Fruit fly (Drosophila melanogaster) whole organism, embryonic: ENCODE data around the gene Cdc5.
A peak's percentile ranks its signal among the peaks of the same experiment; 100 is the strongest.

Source experiments
- BEAF-32 ChIP-seq: fragments of 200-800 bp; sonication (Bioruptor generic); optimal IDR thresholded peaks from 3 replicates; lab custom pipeline; 2017; ENCODE audit warnings: missing biosample characterization, missing genetic modification characterization, mild to moderate bottlenecking, moderate library complexity, missing genetic modification reagents
- BtbVII ChIP-seq: fragments of 200-800 bp; sonication (Bioruptor generic); optimal IDR thresholded peaks from 3 replicates; lab custom pipeline; 2017; ENCODE audit warnings: missing biosample characterization, mild to moderate bottlenecking, missing genetic modification characterization
- CG11696 ChIP-seq: fragments of 200-800 bp; sonication (Bioruptor generic); IDR thresholded peaks from 2 replicates; pipeline ENCODE4 v1.3.6; 2022; ENCODE audit warnings: missing biosample characterization, missing genetic modification characterization
- CG12219 ChIP-seq: fragments of 200-800 bp; sonication (Bioruptor generic); optimal IDR thresholded peaks from 3 replicates; lab custom pipeline; 2018; ENCODE audit warnings: missing biosample characterization, mild to moderate bottlenecking, missing genetic modification characterization
- CG12299 ChIP-seq: fragments of 200-800 bp; sonication (Bioruptor generic); optimal IDR thresholded peaks from 2 replicates; lab custom pipeline; 2018; ENCODE audit warnings: missing biosample characterization, mild to moderate bottlenecking, missing genetic modification characterization
- CG12744 ChIP-seq: fragments of 200-800 bp; sonication (Bioruptor generic); optimal IDR thresholded peaks from 2 replicates; lab custom pipeline; 2016; ENCODE audit warnings: missing biosample characterization, missing genetic modification characterization
- CG13296 ChIP-seq: fragments of 200-800 bp; sonication (Bioruptor generic); optimal IDR thresholded peaks from 3 replicates; lab custom pipeline; 2018; ENCODE audit warnings: missing biosample characterization, mild to moderate bottlenecking, missing genetic modification characterization
- CG14050 ChIP-seq: fragments of 200-800 bp; sonication (Bioruptor generic); IDR thresholded peaks from 3 replicates; pipeline ENCODE4 v1.3.6; 2022; ENCODE audit warnings: missing biosample characterization, missing genetic modification characterization
- CG15073 ChIP-seq: fragments of 200-800 bp; sonication (Bioruptor generic); optimal IDR thresholded peaks from 2 replicates; lab custom pipeline; 2016; ENCODE audit warnings: missing biosample characterization, missing genetic modification characterization
- CG17829 ChIP-seq: fragments of 200-800 bp; optimal IDR thresholded peaks from 2 replicates; lab custom pipeline; 2019; ENCODE audit warnings: missing biosample characterization, mild to moderate bottlenecking, missing genetic modification characterization, moderate library complexity
- CG17912 ChIP-seq: fragments of 200-800 bp; sonication (Bioruptor generic); optimal IDR thresholded peaks from 2 replicates; lab custom pipeline; 2018; ENCODE audit warnings: missing biosample characterization, mild to moderate bottlenecking, missing genetic modification characterization
- CG1792 ChIP-seq: fragments of 200-800 bp; sonication (Bioruptor generic); optimal IDR thresholded peaks from 2 replicates; lab custom pipeline; 2016; ENCODE audit warnings: missing biosample characterization, missing genetic modification characterization
- CG32532 ChIP-seq: fragments of 200-800 bp; sonication (Bioruptor generic); IDR thresholded peaks from 2 replicates; pipeline ENCODE4 v1.3.6; 2022; ENCODE audit warnings: missing biosample characterization, missing genetic modification characterization
- CG33213 ChIP-seq: fragments of 200-800 bp; sonication (Bioruptor generic); optimal IDR thresholded peaks from 3 replicates; lab custom pipeline; 2016; ENCODE audit warnings: missing biosample characterization, missing genetic modification characterization
- CG34422 ChIP-seq: fragments of 200-800 bp; sonication (Bioruptor generic); IDR thresholded peaks from 3 replicates; pipeline ENCODE4 v1.3.6; 2022; ENCODE audit warnings: missing biosample characterization, missing genetic modification characterization
- CG3995 ChIP-seq: fragments of 200-800 bp; sonication (Bioruptor generic); optimal IDR thresholded peaks from 3 replicates; lab custom pipeline; 2016; ENCODE audit warnings: missing biosample characterization, missing genetic modification characterization
- CG6175 ChIP-seq: fragments of 200-800 bp; sonication (Bioruptor generic); IDR thresholded peaks from 3 replicates; pipeline ENCODE4 v1.3.6; 2022; ENCODE audit warnings: missing biosample characterization, missing genetic modification characterization
- CG6654 ChIP-seq: fragments of 200-800 bp; sonication (Bioruptor generic); optimal IDR thresholded peaks from 2 replicates; lab custom pipeline; 2017; ENCODE audit warnings: missing biosample characterization, mild to moderate bottlenecking, missing genetic modification characterization
- CG7839 ChIP-seq: fragments of 200-800 bp; sonication (Bioruptor generic); optimal IDR thresholded peaks from 3 replicates; lab custom pipeline; 2018; ENCODE audit warnings: missing biosample characterization, mild to moderate bottlenecking, missing genetic modification characterization, moderate library complexity
- CG7963 ChIP-seq: fragments of 200-800 bp; sonication (Bioruptor generic); IDR thresholded peaks from 3 replicates; pipeline ENCODE4 v1.3.6; 2022; ENCODE audit warnings: missing biosample characterization, missing genetic modification characterization; ENCODE audit not compliant: partially characterized antibody
- CG8478 ChIP-seq: fragments of >200 bp; optimal IDR thresholded peaks from 2 replicates; lab custom pipeline; 2018
- CG8924 ChIP-seq: fragments of 200-800 bp; optimal IDR thresholded peaks from 3 replicates; lab custom pipeline; 2019; ENCODE audit warnings: missing biosample characterization, mild to moderate bottlenecking, missing genetic modification characterization, moderate library complexity
- CG9215 ChIP-seq: fragments of 200-800 bp; sonication (Bioruptor generic); IDR thresholded peaks from 2 replicates; pipeline ENCODE4 v1.3.6; 2022; ENCODE audit warnings: missing biosample characterization, missing genetic modification characterization
- CG9437 ChIP-seq: fragments of 200-800 bp; sonication (Bioruptor generic); optimal IDR thresholded peaks from 2 replicates; lab custom pipeline; 2018; ENCODE audit warnings: missing biosample characterization, mild to moderate bottlenecking, missing genetic modification characterization
- CG9609 ChIP-seq: fragments of 200-800 bp; sonication (Bioruptor generic); optimal IDR thresholded peaks from 3 replicates; lab custom pipeline; 2016; ENCODE audit warnings: missing biosample characterization, missing genetic modification characterization
- Dip2 ChIP-seq: fragments of 200-800 bp; sonication (Bioruptor generic); IDR thresholded peaks from 2 replicates; pipeline ENCODE4 v1.3.6; 2022; ENCODE audit warnings: missing biosample characterization, missing genetic modification characterization
- E2f1 ChIP-seq: fragments of 200-800 bp; sonication (Bioruptor generic); IDR thresholded peaks from 2 replicates; pipeline ENCODE4 v1.3.6; 2022; ENCODE audit warnings: missing biosample characterization, missing genetic modification characterization
- E2f2 ChIP-seq: fragments of 200-800 bp; sonication (Bioruptor generic); IDR thresholded peaks from 2 replicates; pipeline ENCODE4 v1.3.6; 2022; ENCODE audit warnings: missing biosample characterization, missing genetic modification characterization
- HLH3B ChIP-seq: fragments of 200-800 bp; sonication (Bioruptor generic); IDR thresholded peaks from 2 replicates; pipeline ENCODE4 v1.3.6; 2022; ENCODE audit warnings: missing biosample characterization, missing genetic modification characterization
- Hmr ChIP-seq: fragments of 200-800 bp; sonication (Bioruptor generic); optimal IDR thresholded peaks from 3 replicates; lab custom pipeline; 2017; ENCODE audit warnings: mild to moderate bottlenecking, missing biosample characterization, missing genetic modification reagents, missing genetic modification characterization
- Mrtf ChIP-seq: fragments of 200-800 bp; sonication (Bioruptor generic); IDR thresholded peaks from 3 replicates; pipeline ENCODE4 v1.3.6; 2022; ENCODE audit warnings: missing biosample characterization, missing genetic modification characterization
- Usf ChIP-seq: fragments of 200-800 bp; sonication (Bioruptor generic); optimal IDR thresholded peaks from 2 replicates; lab custom pipeline; 2017; ENCODE audit warnings: missing genotype, missing biosample characterization, missing genetic modification characterization
- ap ChIP-seq: fragments of 200-800 bp; sonication (Bioruptor generic); IDR thresholded peaks from 2 replicates; pipeline ENCODE4 v1.3.6; 2022; ENCODE audit warnings: missing biosample characterization, missing genetic modification characterization
- ash1 ChIP-seq: fragments of 200-800 bp; sonication (Bioruptor generic); optimal IDR thresholded peaks from 2 replicates; lab custom pipeline; 2018; ENCODE audit warnings: missing biosample characterization, mild to moderate bottlenecking, missing genetic modification characterization
- ato ChIP-seq: fragments of 200-800 bp; sonication (Bioruptor generic); IDR thresholded peaks from 2 replicates; pipeline ENCODE4 v1.3.6; 2022; ENCODE audit warnings: missing biosample characterization, missing genetic modification characterization; ENCODE audit not compliant: partially characterized antibody
- cad ChIP-seq: fragments of >200 bp; optimal IDR thresholded peaks from 2 replicates; lab custom pipeline; 2017; ENCODE audit warnings: missing biosample characterization, missing genetic modification characterization
- caup ChIP-seq: fragments of 200-800 bp; sonication (Bioruptor generic); optimal IDR thresholded peaks from 3 replicates; lab custom pipeline; 2017; ENCODE audit warnings: missing biosample characterization, mild to moderate bottlenecking, missing genetic modification characterization, moderate library complexity; ENCODE audit not compliant: severe bottlenecking
- crp ChIP-seq, 2 experiments: fragments of 200-800 bp; sonication (Bioruptor generic); optimal IDR thresholded peaks; 2 replicates in 1 of 2; 3 replicates in 1 of 2; lab custom pipeline; 2017; ENCODE audit warnings: missing biosample characterization in 2 of 2, missing genetic modification characterization in 2 of 2, mild to moderate bottlenecking in 1 of 2, moderate library complexity in 1 of 2
- fd102C ChIP-seq: fragments of 200-800 bp; sonication (Bioruptor generic); optimal IDR thresholded peaks from 2 replicates; lab custom pipeline; 2018; ENCODE audit warnings: missing biosample characterization, mild to moderate bottlenecking, missing genetic modification characterization, moderate library complexity
- gro ChIP-seq: fragments of 200-800 bp; sonication (Bioruptor generic); optimal IDR thresholded peaks from 2 replicates; lab custom pipeline; 2016; ENCODE audit warnings: missing biosample characterization, missing genetic modification characterization
- lab ChIP-seq: fragments of 200-800 bp; sonication (Bioruptor generic); optimal IDR thresholded peaks from 3 replicates; lab custom pipeline; 2017; ENCODE audit warnings: missing biosample characterization, missing genetic modification characterization, mild to moderate bottlenecking, moderate library complexity, missing genetic modification reagents
- maf-S ChIP-seq: fragments of 200-800 bp; sonication (Bioruptor generic); optimal IDR thresholded peaks from 2 replicates; lab custom pipeline; 2016; ENCODE audit warnings: missing biosample characterization, missing genetic modification characterization
- nau ChIP-seq: fragments of 200-800 bp; sonication (Bioruptor generic); optimal IDR thresholded peaks from 3 replicates; lab custom pipeline; 2017; ENCODE audit warnings: missing biosample characterization, mild to moderate bottlenecking, missing genetic modification characterization, missing genetic modification reagents
- odd ChIP-seq: fragments of 200-800 bp; sonication (Bioruptor generic); optimal IDR thresholded peaks from 2 replicates; lab custom pipeline; 2017; ENCODE audit warnings: missing biosample characterization, mild to moderate bottlenecking, missing genetic modification characterization
- pb ChIP-seq: fragments of 200-800 bp; sonication (Bioruptor generic); optimal IDR thresholded peaks from 3 replicates; lab custom pipeline; 2016; ENCODE audit warnings: missing biosample characterization, missing genetic modification characterization
- schlank ChIP-seq: fragments of 200-800 bp; sonication (Bioruptor generic); optimal IDR thresholded peaks from 2 replicates; lab custom pipeline; 2018; ENCODE audit warnings: missing biosample characterization, mild to moderate bottlenecking, missing genetic modification characterization
- slou ChIP-seq: fragments of 200-800 bp; sonication (Bioruptor generic); optimal IDR thresholded peaks from 3 replicates; lab custom pipeline; 2016; ENCODE audit warnings: missing biosample characterization, missing genetic modification characterization
- sr ChIP-seq: fragments of 200-800 bp; sonication (Bioruptor generic); IDR thresholded peaks from 3 replicates; pipeline ENCODE4 v1.3.6; 2022; ENCODE audit warnings: missing biosample characterization, missing genetic modification characterization
- zfh1 ChIP-seq: fragments of 200-800 bp; sonication (Bioruptor generic); IDR thresholded peaks from 3 replicates; pipeline ENCODE4 v1.3.6; 2022; ENCODE audit warnings: missing biosample characterization, missing genetic modification characterization

Gene Cdc5

DNA sequence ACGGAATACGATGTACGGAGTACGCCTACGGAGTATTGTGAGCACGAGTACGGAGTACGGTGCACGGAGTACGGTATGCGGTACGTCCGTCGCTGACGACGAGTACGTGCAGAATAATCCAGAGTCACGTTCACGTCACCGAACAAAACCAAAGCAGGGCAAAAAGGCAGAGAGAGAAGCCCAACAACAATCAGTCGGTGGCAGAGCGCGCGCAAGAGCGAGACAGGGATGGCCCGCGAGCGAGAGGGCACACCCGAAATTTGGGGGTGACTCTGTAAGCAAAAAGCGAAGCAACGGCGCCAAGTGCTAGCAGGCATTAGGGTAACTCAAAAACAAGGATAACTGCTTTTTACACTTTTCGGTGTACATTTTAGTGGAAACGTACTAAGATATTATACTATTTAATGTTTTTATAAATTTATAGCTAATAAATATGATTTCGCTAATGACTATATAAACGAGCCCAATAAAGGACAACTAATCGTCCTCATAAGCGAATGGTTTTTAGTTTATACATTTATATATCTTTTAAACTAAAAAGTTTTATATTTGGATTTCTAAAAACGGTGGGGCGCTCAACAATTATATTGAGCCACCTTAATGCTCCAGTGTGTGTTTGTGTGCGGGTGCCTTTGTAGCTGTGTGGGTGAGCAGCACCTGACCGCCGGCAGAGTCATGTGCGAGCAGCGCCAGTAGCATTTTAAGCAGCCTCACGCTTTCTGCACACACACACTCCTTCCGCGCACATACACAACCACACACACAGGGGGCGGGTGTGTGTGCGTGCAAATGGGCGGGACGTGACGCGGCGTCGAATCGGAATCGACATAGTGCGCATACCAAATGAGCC lies 16.3 kb upstream of the Cdc5 start (continued):
- TF ChIP-seq gro (GFP tag; lab: Kevin White, UChicago), result no peak
- TF ChIP-seq CG12219 (GFP tag; lab: Kevin White, UChicago), result peak; percentile 73
- peak; percentile 94 for TF ChIP-seq CG7839
- TF ChIP-seq E2f2 (GFP tag; lab: Robert Waterston, UW), result peak; percentile 62
- TF ChIP-seq BtbVII (GFP tag; lab: Kevin White, UChicago), result peak; percentile 96
- peak; percentile 81 for TF ChIP-seq CG6654
- TF ChIP-seq CG13296, result peak; percentile 96
- TF ChIP-seq CG1792 (GFP tag; lab: Kevin White, UChicago), result no peak
- TF ChIP-seq CG15073 (GFP tag; lab: Kevin White, UChicago), result no peak
- peak; percentile 96 for TF ChIP-seq Hmr (GFP tag; lab: Kevin White, UChicago)
- peak; percentile 42 for TF ChIP-seq CG3995
- TF ChIP-seq CG6175, result 0 out of 3 replicates have a peak, but pooled peaks have one; percentile 39
- TF ChIP-seq Usf, result peak; percentile 75
- peak; percentile 90 for TF ChIP-seq caup (GFP tag; lab: Kevin White, UChicago)
- TF ChIP-seq maf-S, result no peak
- TF ChIP-seq ato, result no peak; the same call in 1 of the 2 replicates
- peak; percentile 38; the same call in 1 of the 3 replicates for TF ChIP-seq Mrtf (GFP tag; lab: Robert Waterston, UW)
- TF ChIP-seq CG12299, result peak; percentile 92
- TF ChIP-seq CG8924 (tag; lab: Kevin White, UChicago), result peak; percentile 95
- TF ChIP-seq zfh1, result peak; percentile 78
- no peak for TF ChIP-seq CG33213 (GFP tag; lab: Kevin White, UChicago)
- no peak for TF ChIP-seq sr
- no peak for TF ChIP-seq CG34422
- no peak for TF ChIP-seq ash1
- peak; percentile 65 for TF ChIP-seq schlank
- peak; percentile 79 for TF ChIP-seq CG9437 (GFP tag; lab: Kevin White, UChicago)
- TF ChIP-seq nau (GFP tag; lab: Kevin White, UChicago), result peak; percentile 85
- TF ChIP-seq CG17829 (tag; lab: Kevin White, UChicago), result peak; percentile 93
- TF ChIP-seq CG12744 (GFP tag; lab: Kevin White, UChicago), result no peak
- TF ChIP-seq pb, result no peak
- TF ChIP-seq slou (GFP tag; lab: Kevin White, UChicago), result peak; percentile 44
- TF ChIP-seq HLH3B (GFP tag; lab: Robert Waterston, UW), result peak; percentile 76
- no peak for TF ChIP-seq CG9609 (GFP tag; lab: Kevin White, UChicago)
- TF ChIP-seq CG32532 (GFP tag; lab: Robert Waterston, UW), result peak; percentile 80
- peak; percentile 92 for TF ChIP-seq odd (GFP tag; lab: Kevin White, UChicago)
- no peak for TF ChIP-seq BEAF-32 (GFP tag; lab: Kevin White, UChicago)
- TF ChIP-seq CG11696 (GFP tag; lab: Robert Waterston, UW), result peak; percentile 50; the same call in 1 of the 2 replicates
- TF ChIP-seq ap (GFP tag; lab: Robert Waterston, UW), result peak; percentile 74
- peak; percentile 54 for TF ChIP-seq CG9215 (GFP tag; lab: Robert Waterston, UW)
- no peak for TF ChIP-seq Dip2 (GFP tag; lab: Robert Waterston, UW)
- peak; percentile 56; the same call in 1 of the 2 replicates for TF ChIP-seq E2f1
- peak; percentile 76 for TF ChIP-seq CG8478 (lab: Kevin White, UChicago)
- TF ChIP-seq CG14050 (GFP tag; lab: Robert Waterston, UW), result peak; percentile 77
- TF ChIP-seq cad (GFP tag; lab: Kevin White, UChicago), result no peak
- TF ChIP-seq fd102C, result peak; percentile 30
- peak; percentile 95 for TF ChIP-seq lab (GFP tag; lab: Kevin White, UChicago)
- no peak for TF ChIP-seq CG7963 (GFP tag; lab: Robert Waterston, UW)
- peak in 1 of 2 experiments; percentile 40 for TF ChIP-seq crp (GFP tag; optimal IDR thresholded peaks at IDR 0.05; lab: Kevin White, UChicago)
- peak; percentile 29 for TF ChIP-seq CG17912
